Worm (Caenorhabditis elegans) whole organism, midembryonic: Measurements from ENCODE around the gene tre-4.

Source experiments
- T22C8.4 ChIP-seq: fragments of 200-800 bp; sonication (Bioruptor generic); IDR thresholded peaks from 2 replicates; pipeline ENCODE4 v1.3.6; 2022; ENCODE audit warnings: missing genetic modification characterization, missing compliant biosample characterization
- cog-1 ChIP-seq: sonication (generic microtip); optimal IDR thresholded peaks from 2 replicates; lab custom pipeline; 2016; ENCODE audit warnings: missing genetic modification characterization, missing compliant biosample characterization
- flt-1 ChIP-seq: fragments of 200-800 bp; sonication (Bioruptor generic); IDR thresholded peaks from 2 replicates; pipeline ENCODE4 v1.3.6; 2022; ENCODE audit warnings: missing genetic modification characterization, missing compliant biosample characterization
- klf-2 ChIP-seq: fragments of 200-800 bp; sonication (Bioruptor generic); conservative IDR thresholded peaks from 2 replicates; pipeline ENCODE4 v1.3.6; 2022; ENCODE audit warnings: missing genetic modification reagents, missing genetic modification characterization, missing compliant biosample characterization
- med-1 ChIP-seq: sonication (generic microtip); optimal IDR thresholded peaks from 2 replicates; lab custom pipeline; 2017; ENCODE audit warnings: missing genetic modification characterization, mild to moderate bottlenecking, missing compliant biosample characterization, antibody characterized with exemption, missing genetic modification reagents; ENCODE audit not compliant: insufficient read depth
- ref-1 ChIP-seq: fragments of 200-800 bp; sonication (Bioruptor generic); conservative IDR thresholded peaks from 2 replicates; pipeline ENCODE4 v1.3.6; 2022; ENCODE audit warnings: missing genetic modification reagents, missing genetic modification characterization, missing compliant biosample characterization
- tab-1 ChIP-seq: fragments of 200-800 bp; sonication (Bioruptor generic); IDR thresholded peaks from 2 replicates; pipeline ENCODE4 v1.3.6; 2022; ENCODE audit warnings: missing genetic modification characterization, missing compliant biosample characterization
- ztf-23 ChIP-seq: fragments of 200-800 bp; sonication (Bioruptor generic); IDR thresholded peaks from 2 replicates; pipeline ENCODE4 v1.3.6; 2022; ENCODE audit warnings: missing genetic modification reagents, missing genetic modification characterization, missing compliant biosample characterization
- ztf-29 ChIP-seq: fragments of 200-800 bp; sonication (Bioruptor generic); IDR thresholded peaks from 2 replicates; pipeline ENCODE4 v1.3.6; 2022; ENCODE audit warnings: missing genetic modification reagents, missing genetic modification characterization, missing compliant biosample characterization

Gene tre-4

DNA sequence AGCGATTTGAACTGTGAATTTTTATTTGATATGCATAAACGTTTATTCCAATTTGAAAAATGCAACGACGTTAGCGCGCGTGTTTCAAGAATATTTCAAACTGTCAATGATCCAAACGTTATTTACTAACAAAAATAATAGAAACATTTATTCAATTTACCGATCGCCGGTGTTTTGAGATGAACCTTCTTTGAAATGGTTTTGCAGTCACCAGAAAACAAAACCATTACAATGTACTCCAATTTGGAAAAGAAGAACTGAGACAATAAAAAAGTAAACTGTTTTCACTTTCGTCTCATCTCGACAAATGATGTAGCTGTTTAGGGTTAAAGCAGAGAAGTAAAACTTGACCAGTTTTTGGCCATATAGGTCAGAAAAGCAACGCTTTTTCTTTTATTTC is 35.3 kb downstream of the tre-4 start, which contains the start of gene H06A10.1:
TSS of gene H06A10.1 (plus strand) at position 301 of the 400 bp plus-strand sequence.
- TF ChIP-seq T22C8.4, result no peak
- no peak for TF ChIP-seq ztf-29
- TF ChIP-seq tab-1, result no peak
- no peak for TF ChIP-seq cog-1
- no peak for TF ChIP-seq ztf-23 (GFP tag; lab: Robert Waterston, UW)
- TF ChIP-seq klf-2 (GFP tag; lab: Robert Waterston, UW), result no peak
- no peak for TF ChIP-seq flt-1 (GFP tag; lab: Robert Waterston, UW)
- TF ChIP-seq ref-1 (GFP tag; lab: Robert Waterston, UW), result no peak
- no peak for TF ChIP-seq med-1 (GFP tag; lab: Kevin White, UChicago)

DNA sequence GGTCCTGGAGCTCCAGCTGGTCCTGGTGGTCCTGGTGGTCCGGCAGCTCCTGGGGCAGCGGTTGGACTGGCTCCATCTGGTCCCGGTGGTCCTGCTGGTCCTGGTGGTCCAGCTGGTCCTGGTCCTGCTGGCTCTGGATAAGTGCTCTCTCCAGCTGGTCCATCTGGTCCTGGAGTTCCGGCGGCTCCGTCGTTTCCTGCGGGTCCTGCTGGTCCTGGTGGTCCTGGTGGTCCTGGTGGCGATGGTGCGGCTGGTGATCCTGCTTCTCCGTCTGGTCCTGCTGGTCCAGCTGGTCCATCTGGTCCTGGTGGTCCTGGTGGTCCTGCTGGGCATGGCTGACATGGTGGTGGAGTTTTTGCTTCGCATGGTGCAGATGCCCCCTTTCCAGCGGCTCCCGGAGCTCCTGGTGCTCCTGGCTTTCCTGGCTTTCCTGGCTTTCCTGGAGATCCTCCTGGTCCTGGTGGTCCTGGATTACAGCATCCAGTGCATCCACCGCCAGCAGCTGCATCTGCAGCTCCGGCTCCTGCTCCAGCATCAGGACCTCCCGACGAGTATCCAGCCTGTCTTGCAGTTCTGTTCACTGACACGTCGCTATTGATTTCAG is 38.4 kb downstream of the tre-4 start:
- no peak for TF ChIP-seq ref-1 (GFP tag; lab: Robert Waterston, UW)
- no peak for TF ChIP-seq ztf-23 (GFP tag; lab: Robert Waterston, UW)
- no peak for TF ChIP-seq klf-2 (GFP tag; lab: Robert Waterston, UW)
- TF ChIP-seq med-1 (GFP tag; lab: Kevin White, UChicago), result no peak
- no peak for TF ChIP-seq T22C8.4
- no peak for TF ChIP-seq flt-1 (GFP tag; lab: Robert Waterston, UW)
- no peak for TF ChIP-seq tab-1
- TF ChIP-seq ztf-29, result no peak
- no peak for TF ChIP-seq cog-1

DNA sequence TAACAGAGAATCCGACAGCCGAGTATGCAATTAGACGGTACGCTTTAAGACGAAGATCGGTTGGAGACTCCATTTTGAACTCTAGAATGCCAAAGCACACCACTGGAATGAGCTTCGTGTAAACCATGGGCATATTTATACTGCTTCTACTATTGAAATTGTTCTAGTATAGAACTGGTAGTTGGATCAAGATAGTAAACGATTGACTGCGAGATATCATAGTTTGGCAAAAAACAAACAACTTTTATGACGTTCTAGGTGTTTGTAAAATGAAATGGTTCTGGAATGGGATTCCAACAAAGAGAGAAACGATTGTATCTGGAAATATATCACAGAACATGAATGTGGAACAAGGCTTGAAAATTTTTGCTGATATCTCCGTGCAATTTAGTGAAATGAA is 39.0 kb downstream of the tre-4 start, which contains the start of gene col-185:
TSS of gene col-185 (minus strand) at position 101 of the 400 bp plus-strand sequence.
- TF ChIP-seq klf-2 (GFP tag; lab: Robert Waterston, UW) (no peak), cog-1 (no peak), ztf-23 (GFP tag; lab: Robert Waterston, UW) (no peak), ztf-29 (no peak), T22C8.4 (no peak)

DNA sequence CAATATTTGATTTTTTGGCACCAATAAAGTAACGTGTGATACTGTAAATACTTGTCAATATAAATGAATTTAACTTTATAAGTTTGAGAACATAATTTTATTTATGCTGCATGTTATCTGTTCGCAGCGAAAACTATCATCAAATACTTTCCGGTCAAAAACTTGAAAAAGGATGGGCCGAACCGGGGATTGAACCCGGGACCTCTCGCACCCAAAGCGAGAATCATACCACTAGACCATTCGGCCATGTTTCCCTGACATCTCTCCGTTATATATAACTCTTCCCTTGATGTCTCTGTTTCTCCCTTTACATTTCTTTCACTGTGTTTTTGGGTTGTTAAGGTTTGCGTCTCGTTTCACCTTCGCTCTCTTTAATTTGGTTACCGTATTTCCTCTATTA is 39.8 kb downstream of the tre-4 start:
- TF ChIP-seq klf-2 (GFP tag; lab: Robert Waterston, UW), result peak; percentile 77
- TF ChIP-seq flt-1 (GFP tag; lab: Robert Waterston, UW), result peak; percentile 93
- peak; percentile 55 for TF ChIP-seq med-1 (GFP tag; lab: Kevin White, UChicago)
- TF ChIP-seq ztf-29, result peak; percentile 89
- TF ChIP-seq cog-1, result peak; percentile 70
- peak; percentile 92 for TF ChIP-seq tab-1
- TF ChIP-seq T22C8.4, result peak; percentile 89
- peak; percentile 91 for TF ChIP-seq ztf-23 (GFP tag; lab: Robert Waterston, UW)
- TF ChIP-seq ref-1 (GFP tag; lab: Robert Waterston, UW), result peak; percentile 67

DNA sequence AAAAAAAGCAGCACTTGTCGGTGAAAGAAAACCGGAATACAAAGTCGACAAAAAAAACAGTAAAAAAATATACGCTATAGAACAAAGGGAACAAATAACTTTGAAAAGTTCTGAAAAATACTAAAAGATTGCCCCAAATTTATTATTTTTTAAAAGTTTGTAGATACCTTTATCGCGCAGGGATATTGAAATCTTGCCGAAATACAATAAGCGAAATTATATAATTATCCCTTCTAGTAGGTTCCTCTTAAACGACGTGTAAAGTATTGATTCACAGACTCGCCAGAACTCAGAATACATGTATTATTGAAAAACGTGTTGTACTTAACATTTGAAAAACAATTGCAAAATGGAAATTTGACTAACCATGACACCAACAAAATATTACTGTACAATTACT is 42.4 kb downstream of the tre-4 start:
- peak; percentile 59 for TF ChIP-seq cog-1
- no peak for TF ChIP-seq ztf-23 (GFP tag; lab: Robert Waterston, UW)
- no peak for TF ChIP-seq ref-1 (GFP tag; lab: Robert Waterston, UW)
- TF ChIP-seq T22C8.4, result peak; percentile 78
- no peak for TF ChIP-seq tab-1
- no peak for TF ChIP-seq med-1 (GFP tag; lab: Kevin White, UChicago)
- no peak for TF ChIP-seq flt-1 (GFP tag; lab: Robert Waterston, UW)
- no peak for TF ChIP-seq klf-2 (GFP tag; lab: Robert Waterston, UW)
- no peak for TF ChIP-seq ztf-29

DNA sequence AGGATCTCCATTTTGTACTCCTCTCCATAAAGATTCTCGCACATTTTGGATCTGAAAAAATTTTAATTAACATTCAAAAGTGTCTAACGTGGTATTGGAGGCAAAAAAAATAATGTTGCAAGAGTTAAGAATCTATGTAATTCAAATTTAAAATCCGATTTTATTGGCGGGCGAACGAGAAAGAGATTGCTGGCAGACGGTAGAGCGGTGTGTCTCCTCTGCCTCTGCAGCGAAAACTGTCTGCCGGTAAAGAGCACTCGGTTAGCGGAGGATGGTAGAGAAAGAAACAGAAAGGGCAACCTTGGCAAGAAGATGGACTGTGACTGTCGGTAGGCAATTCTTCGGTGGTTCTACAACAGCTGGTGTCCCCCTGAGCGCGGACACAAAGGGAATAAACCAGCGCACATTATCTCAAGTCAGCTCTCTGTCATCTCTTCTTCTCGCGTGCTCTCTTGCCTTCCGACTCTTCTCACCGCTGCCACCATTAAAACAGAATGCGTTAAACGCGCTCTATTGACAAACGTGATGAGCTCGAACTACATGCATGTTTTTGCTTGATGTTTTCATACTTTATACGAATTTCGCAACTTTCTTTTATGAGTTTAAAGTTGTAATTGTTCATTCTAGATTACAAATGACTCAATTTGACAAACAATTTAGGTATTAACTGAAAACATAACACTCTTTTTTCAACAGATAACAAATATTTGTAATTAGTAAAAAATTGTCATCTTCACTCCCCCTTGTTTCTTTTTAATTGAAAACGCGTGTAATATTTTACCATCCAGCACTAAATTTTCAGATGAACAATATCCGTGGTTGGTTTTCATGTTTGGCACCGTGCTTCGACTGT is 47.1 kb downstream of the tre-4 start, which contains the start of the genes cdk-4 and F18H3.1:
TSS of gene cdk-4 (minus strand) at position 51 of the 853 bp plus-strand sequence.
TSS of gene F18H3.1 (plus strand) at position 803 of the 853 bp plus-strand sequence.
- no peak for TF ChIP-seq T22C8.4
- peak; percentile 64 for TF ChIP-seq cog-1
- TF ChIP-seq tab-1, result no peak
- no peak for TF ChIP-seq ref-1 (GFP tag; lab: Robert Waterston, UW)
- TF ChIP-seq ztf-29, result no peak
- no peak for TF ChIP-seq med-1 (GFP tag; lab: Kevin White, UChicago)
- no peak for TF ChIP-seq klf-2 (GFP tag; lab: Robert Waterston, UW)
- no peak for TF ChIP-seq ztf-23 (GFP tag; lab: Robert Waterston, UW)
- peak; percentile 70; the same call in 1 of the 2 replicates for TF ChIP-seq flt-1 (GFP tag; lab: Robert Waterston, UW)

DNA sequence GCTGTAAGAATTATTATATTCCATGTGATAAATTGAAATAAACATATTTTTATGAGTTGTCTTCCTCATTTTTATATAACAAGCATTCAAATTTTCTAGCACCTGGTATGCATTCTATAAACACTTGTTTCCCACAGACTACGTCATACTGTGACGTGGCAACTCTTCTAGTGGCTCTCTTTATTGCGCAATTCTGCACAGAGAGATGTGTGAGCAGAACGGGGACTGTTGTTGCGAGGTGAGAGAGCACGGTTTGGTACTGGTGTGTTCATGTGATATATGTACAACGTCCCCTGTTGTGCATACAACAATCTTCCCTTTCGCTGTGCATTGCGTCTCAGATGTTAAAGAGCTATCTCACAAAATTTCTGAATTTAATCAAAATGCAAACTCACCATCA is 53.1 kb downstream of the tre-4 start:
- TF ChIP-seq cog-1 (no peak), T22C8.4 (no peak), ztf-29 (no peak), ztf-23 (GFP tag; lab: Robert Waterston, UW) (no peak)
